Worm (Caenorhabditis elegans) whole organism, L4/young adult: ENCODE measurements around the gene bus-17.

Experiments
- W03F9.2 ChIP-seq: fragments of 150-350 bp; optimal IDR thresholded peaks from 2 replicates; lab custom pipeline; 2014; ENCODE audit warnings: missing biosample characterization, missing genetic modification characterization
- him-1 ChIP-seq: sonication (generic microtip); optimal IDR thresholded peaks from 2 replicates; lab custom pipeline; 2016; ENCODE audit warnings: missing genotype, missing genetic modification reagents, missing genetic modification characterization, missing compliant biosample characterization

ce11 chrX:15770787-15771186, 4.6 kb upstream of the bus-17 start:
- TF ChIP-seq W03F9.2 (no peak), him-1 (tag; lab: Kevin White, UChicago) (no peak)
